Worm (Caenorhabditis elegans): ENCODE data around the gene C45B11.6.

C45B11.6 gene

ce11 chrV:11076028-11076402 is 32.1 kb downstream of the C45B11.6 start (continued):
- TF ChIP-seq zfh-2 (GFP tag; conservative IDR thresholded peaks at IDR 0.05) (no peak), lag-1 (GFP tag; IDR thresholded peaks at IDR 0.05) (no peak), D2030.7 (GFP tag; IDR thresholded peaks at IDR 0.05) (no peak), lin-35 (GFP tag; optimal IDR thresholded peaks at IDR 0.05) (peak in 1 of 3 experiments; percentile 16), ztf-26 (tag; optimal IDR thresholded peaks at IDR 0.05) (peak; percentile 11), madf-6 (GFP tag; IDR thresholded peaks at IDR 0.05) (peak; percentile 87), lsl-1 (GFP tag; optimal IDR thresholded peaks at IDR 0.05) (no peak), dpff-1 (tag; optimal IDR thresholded peaks at IDR 0.05) (peak; percentile 78), ceh-100 (GFP tag; IDR thresholded peaks at IDR 0.05) (no peak), madf-8 (GFP tag; conservative IDR thresholded peaks at IDR 0.05) (peak; percentile 64), lir-1 (GFP tag; conservative IDR thresholded peaks at IDR 0.05) (no peak), hlh-12 (tag; optimal IDR thresholded peaks at IDR 0.05) (no peak), cebp-1 (GFP tag; IDR thresholded peaks at IDR 0.05) (no peak), cebp-1 (tag; optimal IDR thresholded peaks at IDR 0.05) (no peak)

ce11 chrV:11076403-11076802 is 32.5 kb downstream of the C45B11.6 start:
- TF ChIP-seq dpl-1 (GFP tag; optimal IDR thresholded peaks at IDR 0.05) = no peak
- TF ChIP-seq madf-3 (GFP tag; IDR thresholded peaks at IDR 0.05) = peak; percentile 94
- no peak for TF ChIP-seq pha-4 (tag; optimal IDR thresholded peaks at IDR 0.05)
- TF ChIP-seq madf-8 (GFP tag; conservative IDR thresholded peaks at IDR 0.05) = peak; percentile 9; the same call in 1 of the 2 replicates
- TF ChIP-seq lin-35 (GFP tag; optimal IDR thresholded peaks at IDR 0.05) = peak in 1 of 3 experiments; percentile 81
- TF ChIP-seq Y95B8A.8 (GFP tag; IDR thresholded peaks at IDR 0.05) = peak; percentile 64
- TF ChIP-seq nhr-179 (tag; optimal IDR thresholded peaks at IDR 0.05) = peak; percentile 2
- TF ChIP-seq F52B5.7 (tag; optimal IDR thresholded peaks at IDR 0.05) = peak; percentile 88
- TF ChIP-seq xnd-1 (tag; optimal IDR thresholded peaks at IDR 0.05) = peak; percentile 9
- TF ChIP-seq nfya-1 (tag; optimal IDR thresholded peaks at IDR 0.05; ENCODE audit: borderline replicate concordance, insufficient read depth) = no peak
- TF ChIP-seq aptf-3 (GFP tag; IDR thresholded peaks at IDR 0.05) = peak; percentile 90
- no peak for TF ChIP-seq zfh-2 (GFP tag; conservative IDR thresholded peaks at IDR 0.05)
- TF ChIP-seq T07F8.4 (tag; optimal IDR thresholded peaks at IDR 0.05) = peak; percentile 81
- no peak for TF ChIP-seq mxl-1 (tag; optimal IDR thresholded peaks at IDR 0.05)
- TF ChIP-seq F22D6.2 (tag; optimal IDR thresholded peaks at IDR 0.05) = no peak
- peak; percentile 75; the same call in 1 of the 2 replicates for TF ChIP-seq rcor-1 (GFP tag; IDR thresholded peaks at IDR 0.05)
- 0 out of 2 replicates have a peak, but pooled peaks have one; percentile 70 for TF ChIP-seq ceh-58 (GFP tag; IDR thresholded peaks at IDR 0.05)
- TF ChIP-seq snpc-1.3 (tag; optimal IDR thresholded peaks at IDR 0.05; ENCODE audit: insufficient read depth) = peak; percentile 38
- TF ChIP-seq atf-7 (tag; optimal IDR thresholded peaks at IDR 0.05) = peak; percentile 70
- peak; percentile 31 for TF ChIP-seq madf-10 (tag; optimal IDR thresholded peaks at IDR 0.05)
- TF ChIP-seq K11D2.4 (GFP tag; IDR thresholded peaks at IDR 0.05) = 0 out of 2 replicates have a peak, but pooled peaks have one; percentile 20
- peak; percentile 65 for TF ChIP-seq dox-1 (GFP tag; IDR thresholded peaks at IDR 0.05)
- TF ChIP-seq F39B2.1 (GFP tag; IDR thresholded peaks at IDR 0.05) = peak; percentile 87
- TF ChIP-seq C17E4.6 (GFP tag; IDR thresholded peaks at IDR 0.05) = peak; percentile 57
- peak; percentile 66 for TF ChIP-seq tbp1 (GFP tag; optimal IDR thresholded peaks at IDR 0.05)
- peak; percentile 66 for TF ChIP-seq chd-7 (tag; optimal IDR thresholded peaks at IDR 0.05)
- TF ChIP-seq F33H1.4 (GFP tag; IDR thresholded peaks at IDR 0.05) = peak; percentile 24
- peak; percentile 86 for TF ChIP-seq hsf-1 (GFP tag; IDR thresholded peaks at IDR 0.05)
- TF ChIP-seq F10E7.11 (tag; optimal IDR thresholded peaks at IDR 0.05) = peak; percentile 83
- peak; percentile 73; the same call in 1 of the 2 replicates for TF ChIP-seq lin-26 (GFP tag; IDR thresholded peaks at IDR 0.05)
- TF ChIP-seq let-607 (tag; optimal IDR thresholded peaks at IDR 0.05) = peak in 1 of 2 experiments; percentile 19
- 0 out of 2 replicates have a peak, but pooled peaks have one; percentile 62 for TF ChIP-seq Y79H2A.3 (GFP tag; conservative IDR thresholded peaks at IDR 0.05)
- TF ChIP-seq ama-1 (optimal IDR thresholded peaks at IDR 0.05) = peak; percentile 73
- TF ChIP-seq ama-1 (GFP tag; optimal IDR thresholded peaks at IDR 0.05) = no peak
- no peak for TF ChIP-seq ztf-28 (GFP tag; IDR thresholded peaks at IDR 0.05)
- TF ChIP-seq lin-54 (GFP tag; optimal IDR thresholded peaks at IDR 0.05) = peak; percentile 77
- TF ChIP-seq egl-44 (GFP tag; IDR thresholded peaks at IDR 0.05) = 0 out of 2 replicates have a peak, but pooled peaks have one; percentile 28
